Worm (Caenorhabditis elegans): ENCODE data around the gene cest-12.

DNA sequence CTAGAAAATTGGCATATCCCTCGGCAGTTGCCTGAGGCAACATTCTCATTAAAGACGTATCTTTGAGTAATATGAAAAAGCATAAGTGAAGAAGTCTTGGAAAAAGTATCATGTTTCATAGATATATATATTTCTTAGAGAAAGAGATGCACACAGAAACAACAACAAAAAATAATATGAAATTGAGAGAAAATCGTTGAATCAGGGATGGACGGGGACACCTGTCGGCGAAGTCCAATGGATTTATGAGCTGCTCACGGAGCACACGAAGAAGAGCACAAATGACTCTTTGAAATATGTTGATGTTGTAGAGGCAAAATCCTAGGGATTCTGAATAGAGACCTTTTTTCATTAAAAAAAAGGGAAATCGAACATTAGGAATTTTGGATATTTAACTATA, 13.8 kb upstream of the cest-12 start:
- TF ChIP-seq him-1 (tag; optimal IDR thresholded peaks at IDR 0.05), result no peak
- TF ChIP-seq W03F9.2 (tag; optimal IDR thresholded peaks at IDR 0.05), result no peak
